Worm (Caenorhabditis elegans) whole organism, mixed stage, embryonic: ENCODE data around the gene dhhc-6.

Experiments
- unc-62 ChIP-seq: fragments of 150-350 bp; optimal IDR thresholded peaks from 2 replicates; lab custom pipeline; 2014; ENCODE audit warnings: missing biosample characterization, missing genetic modification reagents, missing genetic modification characterization

Gene dhhc-6

DNA sequence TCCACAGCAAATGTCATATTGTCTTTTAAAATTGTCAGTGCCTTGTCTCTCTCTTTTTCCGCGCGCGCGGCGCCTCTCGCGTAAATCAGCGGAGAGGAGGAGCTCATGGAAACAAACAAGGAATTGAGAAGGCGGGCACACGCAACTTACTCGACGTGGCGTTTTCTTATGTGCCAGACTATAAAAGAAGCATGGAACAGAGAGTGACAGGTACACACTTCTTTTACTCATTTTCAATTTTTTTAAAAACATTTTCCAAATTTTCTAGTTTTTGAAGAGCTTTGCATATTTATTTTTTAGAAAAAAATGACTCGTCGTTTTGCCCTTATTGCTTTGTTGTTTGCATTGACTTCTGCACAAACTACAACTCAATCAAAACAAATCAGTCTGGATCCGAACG is 43.2 kb downstream of the dhhc-6 start, which contains the start of gene F20B10.3:
TSS of gene F20B10.3 (plus strand) at position 301 of the 400 bp plus-strand sequence.
- no peak for TF ChIP-seq unc-62
